Fruit fly (Drosophila melanogaster) whole organism: ENCODE data around the gene CG34282.

Source experiments
- CG8478 ChIP-seq: fragments of >200 bp; optimal IDR thresholded peaks from 2 replicates; lab custom pipeline; 2018; ENCODE audit warnings: inconsistent platforms
- Dll ChIP-seq: fragments of >200 bp; optimal IDR thresholded peaks from 2 replicates; lab custom pipeline; 2017
- EcR ChIP-seq, 2 experiments: fragments of >200 bp; optimal IDR thresholded peaks; 2 replicates each; lab custom pipeline; 2017; ENCODE audit warnings: missing biosample characterization in 2 of 2, missing genetic modification characterization in 2 of 2, missing genetic modification reagents in 2 of 2
- pan ChIP-seq: fragments of >200 bp; optimal IDR thresholded peaks from 2 replicates; lab custom pipeline; 2017
- psq ChIP-seq: fragments of >200 bp; optimal IDR thresholded peaks from 2 replicates; lab custom pipeline; 2017
- usp ChIP-seq: fragments of >200 bp; optimal IDR thresholded peaks from 2 replicates; lab custom pipeline; 2017; ENCODE audit warnings: missing biosample characterization, missing genetic modification characterization, mixed read lengths

The CG34282 gene

dm6 chr3R:18741844-18742187 lies 46.8 kb downstream of the CG34282 start:
- TF ChIP-seq pan (lab: Kevin White, UChicago): peak; percentile 92
- no peak for TF ChIP-seq psq (lab: Kevin White, UChicago)
- TF ChIP-seq Dll (lab: Kevin White, UChicago): no peak
- TF ChIP-seq CG8478 (lab: Kevin White, UChicago): no peak
- no peak for TF ChIP-seq usp (GFP tag; lab: Kevin White, UChicago)
- TF ChIP-seq EcR (GFP tag; optimal IDR thresholded peaks at IDR 0.05; lab: Kevin White, UChicago): no peak

dm6 chr3R:18742358-18743269 lies 47.6 kb downstream of the CG34282 start:
- TF ChIP-seq pan (lab: Kevin White, UChicago) (no peak), EcR (GFP tag; optimal IDR thresholded peaks at IDR 0.05; lab: Kevin White, UChicago) (no peak), psq (lab: Kevin White, UChicago) (no peak), usp (GFP tag; lab: Kevin White, UChicago) (no peak), Dll (lab: Kevin White, UChicago) (peak; percentile 85)

dm6 chr3R:18743270-18743922 lies 48.3 kb downstream of the CG34282 start, which contains the start of gene Mekk1:
Gene Mekk1 (minus strand): TSS chr3R:18743594.
- TF ChIP-seq CG8478 (lab: Kevin White, UChicago) (no peak), pan (lab: Kevin White, UChicago) (no peak), Dll (lab: Kevin White, UChicago) (no peak)
